Fruit fly (Drosophila melanogaster) whole organism, adult: Measurements from ENCODE around the gene how.

ENCODE experiments used
- CG11617 ChIP-seq: fragments of 200-800 bp; sonication (Bioruptor generic); optimal IDR thresholded peaks from 2 replicates; lab custom pipeline; 2017; ENCODE audit warnings: mild to moderate bottlenecking, missing biosample characterization, missing genetic modification reagents, missing genetic modification characterization
- CG12768 ChIP-seq: fragments of 200-800 bp; sonication (Bioruptor generic); optimal IDR thresholded peaks from 2 replicates; lab custom pipeline; 2017; ENCODE audit warnings: missing biosample characterization, missing genetic modification characterization, mild to moderate bottlenecking, moderate library complexity, missing genetic modification reagents
- CG14711 ChIP-seq: fragments of 200-800 bp; sonication (Bioruptor generic); optimal IDR thresholded peaks from 2 replicates; lab custom pipeline; 2018; ENCODE audit warnings: missing biosample characterization, mild to moderate bottlenecking, missing genetic modification characterization, moderate library complexity
- CG1620 ChIP-seq: fragments of 200-800 bp; sonication (Bioruptor generic); optimal IDR thresholded peaks from 2 replicates; lab custom pipeline; 2016; ENCODE audit warnings: missing biosample characterization, missing genetic modification characterization
- CG33017 ChIP-seq: fragments of 200-800 bp; sonication (Bioruptor generic); optimal IDR thresholded peaks from 2 replicates; lab custom pipeline; 2018; ENCODE audit warnings: missing biosample characterization, mild to moderate bottlenecking, missing genetic modification characterization, moderate library complexity
- CG5204 ChIP-seq: fragments of 200-800 bp; sonication (Bioruptor generic); optimal IDR thresholded peaks from 2 replicates; lab custom pipeline; 2016; ENCODE audit warnings: missing biosample characterization, missing genetic modification characterization
- CG7045 ChIP-seq: fragments of 200-800 bp; sonication (Bioruptor generic); optimal IDR thresholded peaks from 2 replicates; lab custom pipeline; 2017; ENCODE audit warnings: missing biosample characterization, mild to moderate bottlenecking, missing genetic modification characterization
- CG7101 ChIP-seq: fragments of 200-800 bp; sonication (Bioruptor generic); optimal IDR thresholded peaks from 2 replicates; lab custom pipeline; 2018; ENCODE audit warnings: missing biosample characterization, mild to moderate bottlenecking, missing genetic modification characterization, moderate library complexity
- Clk ChIP-seq: fragments of 200-800 bp; sonication (Bioruptor generic); optimal IDR thresholded peaks from 2 replicates; lab custom pipeline; 2017; ENCODE audit warnings: missing biosample characterization, missing genetic modification characterization
- Crg-1 ChIP-seq: fragments of 200-800 bp; sonication (Bioruptor generic); optimal IDR thresholded peaks from 2 replicates; lab custom pipeline; 2016; ENCODE audit warnings: missing biosample characterization, missing genetic modification characterization
- Hr96 ChIP-seq: fragments of 200-800 bp; sonication (Bioruptor generic); optimal IDR thresholded peaks from 2 replicates; lab custom pipeline; 2016; ENCODE audit warnings: missing biosample characterization, missing genetic modification characterization
- Mnt ChIP-seq: fragments of 200-800 bp; sonication (Bioruptor generic); optimal IDR thresholded peaks from 2 replicates; lab custom pipeline; 2016; ENCODE audit warnings: missing biosample characterization, mild to moderate bottlenecking, missing genetic modification characterization
- bab1 ChIP-seq: fragments of 200-800 bp; sonication (Bioruptor generic); optimal IDR thresholded peaks from 3 replicates; lab custom pipeline; 2019; ENCODE audit warnings: missing biosample characterization, mild to moderate bottlenecking, missing genetic modification characterization, moderate library complexity
- cic ChIP-seq: fragments of 200-800 bp; sonication (Bioruptor generic); optimal IDR thresholded peaks from 2 replicates; lab custom pipeline; 2017; ENCODE audit warnings: missing biosample characterization, mild to moderate bottlenecking, missing genetic modification characterization, moderate library complexity
- cnc ChIP-seq, 2 experiments: fragments of >200 bp; optimal IDR thresholded peaks; 2 replicates each; lab custom pipeline; 2017
- kay ChIP-seq: fragments of 200-800 bp; sonication (Bioruptor generic); peaks from one replicate; lab custom pipeline; 2016; ENCODE audit warnings: missing biosample characterization, missing genetic modification characterization, borderline replicate concordance
- ovo ChIP-seq: fragments of 200-800 bp; sonication (Bioruptor generic); optimal IDR thresholded peaks from 2 replicates; lab custom pipeline; 2016; ENCODE audit warnings: missing biosample characterization, missing genetic modification characterization
- pad ChIP-seq: fragments of 200-800 bp; sonication (Bioruptor generic); optimal IDR thresholded peaks from 3 replicates; lab custom pipeline; 2017; ENCODE audit warnings: missing biosample characterization, missing genetic modification characterization, mild to moderate bottlenecking, moderate library complexity, missing genetic modification reagents
- tj ChIP-seq: fragments of 200-800 bp; sonication (Bioruptor generic); optimal IDR thresholded peaks from 3 replicates; lab custom pipeline; 2017; ENCODE audit warnings: missing biosample characterization, mild to moderate bottlenecking, missing genetic modification characterization, moderate library complexity
- toe ChIP-seq: fragments of 200-800 bp; sonication (Bioruptor generic); optimal IDR thresholded peaks from 2 replicates; lab custom pipeline; 2016; ENCODE audit warnings: missing biosample characterization, missing genetic modification characterization

how gene

DNA sequence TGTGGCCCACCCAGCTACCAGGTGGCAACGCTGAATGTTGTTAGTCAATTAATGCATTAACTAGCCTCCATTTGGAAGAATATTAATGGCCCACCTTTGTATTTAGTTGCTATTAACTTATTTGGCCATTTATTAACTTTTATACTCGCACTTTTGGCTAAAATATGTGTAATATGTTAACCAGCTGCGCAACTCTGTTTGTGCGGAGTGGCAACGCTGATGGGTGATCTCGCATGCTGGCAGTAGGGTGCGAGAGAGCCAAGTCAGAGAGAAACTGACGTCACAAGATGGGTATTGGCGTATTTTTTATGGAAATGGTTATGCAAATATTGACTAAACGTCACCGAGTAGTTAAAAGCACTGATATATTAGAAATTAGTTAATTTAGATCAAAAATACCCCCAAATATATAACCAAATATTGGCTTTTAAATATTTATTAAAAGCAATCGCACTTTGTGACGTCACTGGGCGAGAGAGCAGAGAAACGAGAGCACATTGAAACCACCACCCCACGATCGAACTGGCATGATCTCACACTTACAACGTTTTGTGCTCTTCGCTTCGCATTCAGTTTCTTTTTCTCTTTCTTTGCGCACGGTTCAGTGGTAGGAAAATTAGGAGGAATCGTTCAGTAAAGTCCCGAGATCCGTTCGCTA is at the start of gene how:
Gene how (plus strand): TSS at position 567 of the 658 bp plus-strand sequence.
- TF ChIP-seq CG7101 = peak; percentile 42
- TF ChIP-seq CG33017 = peak; percentile 37
- TF ChIP-seq cnc (optimal IDR thresholded peaks at IDR 0.05; lab: Kevin White, UChicago) = no peak
- no peak for TF ChIP-seq tj (GFP tag; lab: Kevin White, UChicago)
- peak; percentile 47 for TF ChIP-seq cic (GFP tag; lab: Kevin White, UChicago)
- no peak for TF ChIP-seq CG7045 (GFP tag; lab: Kevin White, UChicago)
- peak; percentile 96 for TF ChIP-seq CG14711
- no peak for TF ChIP-seq toe (GFP tag; lab: Kevin White, UChicago)
- TF ChIP-seq pad (GFP tag; lab: Kevin White, UChicago) = peak; percentile 17
- no peak for TF ChIP-seq CG5204
- peak; percentile 55 for TF ChIP-seq Crg-1
- no peak for TF ChIP-seq Hr96
- no peak for TF ChIP-seq Clk (GFP tag; lab: Kevin White, UChicago)
- peak; percentile 25 for TF ChIP-seq CG11617
- peak; percentile 47 for TF ChIP-seq Mnt (GFP tag; lab: Kevin White, UChicago)
- TF ChIP-seq CG12768 (GFP tag; lab: Kevin White, UChicago) = no peak
- peak; percentile 49 for TF ChIP-seq bab1 (GFP tag; lab: Kevin White, UChicago)
- peak; percentile 8 for TF ChIP-seq ovo (GFP tag; lab: Kevin White, UChicago)
- TF ChIP-seq kay = no peak

DNA sequence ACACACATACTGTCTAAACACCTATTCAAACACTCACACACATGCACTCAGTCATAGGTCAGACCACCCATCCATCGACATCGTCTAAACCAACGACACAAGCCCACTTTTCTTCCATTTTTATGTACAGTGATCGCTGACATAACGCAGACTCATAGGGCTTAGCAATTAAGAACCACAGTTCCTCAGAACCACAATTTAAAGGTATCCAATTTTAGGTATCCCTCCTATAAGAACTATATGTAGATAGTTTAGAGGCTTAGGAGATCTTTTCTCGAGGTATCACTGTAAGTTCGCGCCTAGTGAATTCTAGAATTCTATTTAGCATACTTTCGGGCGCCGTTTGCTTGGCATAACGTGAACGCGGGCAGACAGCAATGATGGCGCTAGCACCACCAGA is 49.1 kb upstream of the how start:
- TF ChIP-seq toe (GFP tag; lab: Kevin White, UChicago) (peak; percentile 47), CG7101 (peak; percentile 51), CG33017 (peak; percentile 55), CG7045 (GFP tag; lab: Kevin White, UChicago) (peak; percentile 67), Clk (GFP tag; lab: Kevin White, UChicago) (peak; percentile 57), pad (GFP tag; lab: Kevin White, UChicago) (peak; percentile 4), cnc (optimal IDR thresholded peaks at IDR 0.05; lab: Kevin White, UChicago) (no peak), cic (GFP tag; lab: Kevin White, UChicago) (no peak), CG14711 (peak; percentile 65), Hr96 (peak; percentile 37), CG12768 (GFP tag; lab: Kevin White, UChicago) (peak; percentile 65), Mnt (GFP tag; lab: Kevin White, UChicago) (no peak), CG1620 (GFP tag; lab: Kevin White, UChicago) (no peak)

DNA sequence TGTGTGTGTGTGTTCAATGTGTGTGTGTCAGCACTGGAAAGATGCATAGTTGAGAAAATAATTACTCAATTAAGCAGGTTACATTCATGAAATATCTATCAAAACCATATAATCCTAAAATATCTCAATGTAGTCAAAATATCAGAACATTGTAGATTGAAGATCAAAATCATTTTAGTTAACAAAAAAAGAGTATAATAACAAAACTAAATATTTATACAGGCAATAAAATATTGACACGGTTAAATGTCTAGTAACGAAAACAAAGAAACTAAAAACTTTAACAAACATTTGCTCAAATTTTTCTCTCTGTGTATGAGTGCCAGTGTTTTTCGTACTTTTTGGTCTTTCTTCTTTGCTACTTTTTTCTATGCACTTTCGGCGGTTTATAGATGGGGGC is 43.1 kb upstream of the how start:
- TF ChIP-seq ovo (GFP tag; lab: Kevin White, UChicago) (no peak), CG7045 (GFP tag; lab: Kevin White, UChicago) (peak; percentile 23)

DNA sequence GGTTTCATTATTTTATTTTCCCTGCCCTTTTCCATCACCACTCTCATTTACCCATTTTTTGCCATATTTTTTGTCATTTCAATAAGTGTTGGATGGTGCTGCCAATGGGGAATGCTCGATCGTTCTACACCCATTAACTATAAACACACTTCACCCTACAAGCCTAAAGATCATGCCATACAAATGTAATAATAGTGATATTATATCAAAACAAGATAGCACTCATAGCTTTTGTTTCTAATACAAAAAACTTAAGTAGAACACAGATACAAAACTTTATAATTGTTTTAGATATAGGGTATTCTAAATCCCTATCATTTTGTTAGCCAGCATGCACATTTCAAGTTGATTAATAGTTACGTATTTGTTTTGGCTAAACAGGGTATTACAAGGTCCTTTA is 42.4 kb upstream of the how start:
- peak; percentile 64 for TF ChIP-seq kay
- TF ChIP-seq cnc (optimal IDR thresholded peaks at IDR 0.05; lab: Kevin White, UChicago) = no peak

DNA sequence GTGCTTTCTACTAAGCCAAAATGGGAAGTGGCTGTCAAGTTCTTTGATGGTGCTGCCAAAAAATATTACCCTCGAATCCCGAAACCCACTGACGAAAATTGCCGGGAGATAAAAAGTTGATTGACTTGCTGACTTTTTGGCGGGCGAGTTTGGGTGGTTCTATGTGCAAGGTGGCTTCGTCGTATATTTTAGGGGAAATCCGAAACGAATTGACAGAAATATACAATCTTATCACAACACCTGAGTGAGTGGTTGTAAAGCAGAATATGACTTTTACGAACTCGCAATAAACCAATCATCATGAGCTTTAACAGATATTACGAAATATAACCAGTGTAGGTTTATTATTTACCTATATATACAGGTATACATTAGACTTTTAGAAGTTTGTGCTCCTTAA is 38.5 kb upstream of the how start:
- no peak for TF ChIP-seq bab1 (GFP tag; lab: Kevin White, UChicago)
- no peak for TF ChIP-seq CG1620 (GFP tag; lab: Kevin White, UChicago)
- TF ChIP-seq CG33017 = peak; percentile 39
- TF ChIP-seq pad (GFP tag; lab: Kevin White, UChicago) = no peak
- TF ChIP-seq Hr96 = no peak
- TF ChIP-seq ovo (GFP tag; lab: Kevin White, UChicago) = no peak
- TF ChIP-seq cnc (optimal IDR thresholded peaks at IDR 0.05; lab: Kevin White, UChicago) = no peak
- TF ChIP-seq CG7045 (GFP tag; lab: Kevin White, UChicago) = no peak

DNA sequence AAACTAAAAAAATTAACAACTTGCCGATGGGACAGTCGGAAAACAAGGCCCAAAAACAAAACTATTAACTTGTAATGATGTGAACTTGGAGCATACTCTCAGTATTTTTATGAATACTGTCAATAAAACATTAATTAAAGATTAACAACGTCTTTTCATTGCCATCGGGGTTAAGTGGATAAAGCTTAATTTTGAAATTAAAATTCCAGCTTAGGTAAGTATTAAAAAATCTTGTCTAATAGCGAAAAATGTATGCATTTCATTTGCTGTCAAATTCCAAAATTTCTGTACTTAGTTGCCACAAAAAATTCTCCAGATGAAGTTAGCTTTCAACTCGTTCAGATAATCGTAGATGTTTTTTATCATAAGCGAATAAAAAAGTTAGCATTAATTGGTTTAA is 27.6 kb upstream of the how start, which contains the start of gene Theg:
Gene Theg (plus strand): TSS at position 301 of the 400 bp plus-strand sequence.
- TF ChIP-seq CG1620 (GFP tag; lab: Kevin White, UChicago) = no peak
- TF ChIP-seq CG7101 = no peak
- TF ChIP-seq kay = no peak
- TF ChIP-seq toe (GFP tag; lab: Kevin White, UChicago) = no peak
- no peak for TF ChIP-seq CG7045 (GFP tag; lab: Kevin White, UChicago)
- TF ChIP-seq CG12768 (GFP tag; lab: Kevin White, UChicago) = no peak
- TF ChIP-seq CG5204 = no peak
- no peak for TF ChIP-seq Hr96
- no peak for TF ChIP-seq bab1 (GFP tag; lab: Kevin White, UChicago)
- no peak for TF ChIP-seq cic (GFP tag; lab: Kevin White, UChicago)

DNA sequence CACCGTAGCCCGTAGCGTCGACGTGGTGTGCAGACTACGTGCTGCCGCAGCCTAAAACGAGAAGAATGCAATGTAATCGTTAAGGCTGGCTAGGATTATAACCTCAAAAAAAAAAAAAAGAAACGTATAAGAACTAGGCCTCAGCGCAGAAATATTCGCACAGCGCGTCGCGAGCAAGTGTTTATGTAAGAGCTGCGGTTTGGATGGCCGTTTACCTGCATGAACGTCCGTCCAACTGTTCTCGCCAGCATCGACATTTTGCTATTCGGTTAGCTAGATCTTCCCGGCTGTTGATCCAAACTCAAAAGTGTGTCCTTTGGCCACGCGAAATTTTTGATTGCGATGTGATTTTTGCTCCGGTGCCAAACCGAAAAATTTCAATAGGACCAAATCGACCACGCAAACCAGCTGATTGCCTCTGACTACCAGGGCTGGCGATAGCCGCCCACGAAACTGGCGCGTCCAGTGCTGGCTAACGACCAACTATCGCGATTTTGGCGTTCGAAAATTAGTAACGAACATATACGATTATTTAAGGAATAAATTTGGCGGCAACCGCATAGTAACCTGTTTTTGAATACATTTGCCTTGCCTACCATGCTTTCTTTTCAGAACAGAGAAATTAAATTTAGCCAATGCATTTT is 23.1 kb upstream of the how start, which contains the start of gene Idh3b:
Gene Idh3b (minus strand): TSS at position 606 of the 644 bp plus-strand sequence.
- TF ChIP-seq CG12768 (GFP tag; lab: Kevin White, UChicago) (peak; percentile 79), Hr96 (peak; percentile 73), cnc (optimal IDR thresholded peaks at IDR 0.05; lab: Kevin White, UChicago) (no peak), Clk (GFP tag; lab: Kevin White, UChicago) (peak; percentile 57), CG7045 (GFP tag; lab: Kevin White, UChicago) (peak; percentile 57), CG14711 (no peak), Mnt (GFP tag; lab: Kevin White, UChicago) (peak; percentile 85), CG33017 (peak; percentile 62), toe (GFP tag; lab: Kevin White, UChicago) (no peak), CG11617 (peak; percentile 40), Crg-1 (peak; percentile 82), CG1620 (GFP tag; lab: Kevin White, UChicago) (peak; percentile 82), cic (GFP tag; lab: Kevin White, UChicago) (peak; percentile 40), pad (GFP tag; lab: Kevin White, UChicago) (peak; percentile 69), tj (GFP tag; lab: Kevin White, UChicago) (peak; percentile 29), kay (no peak), CG5204 (no peak), CG7101 (peak; percentile 73), ovo (GFP tag; lab: Kevin White, UChicago) (no peak), bab1 (GFP tag; lab: Kevin White, UChicago) (peak; percentile 74)
